Worm (Caenorhabditis elegans): ENCODE data around the gene csn-4.

csn-4 gene

DNA sequence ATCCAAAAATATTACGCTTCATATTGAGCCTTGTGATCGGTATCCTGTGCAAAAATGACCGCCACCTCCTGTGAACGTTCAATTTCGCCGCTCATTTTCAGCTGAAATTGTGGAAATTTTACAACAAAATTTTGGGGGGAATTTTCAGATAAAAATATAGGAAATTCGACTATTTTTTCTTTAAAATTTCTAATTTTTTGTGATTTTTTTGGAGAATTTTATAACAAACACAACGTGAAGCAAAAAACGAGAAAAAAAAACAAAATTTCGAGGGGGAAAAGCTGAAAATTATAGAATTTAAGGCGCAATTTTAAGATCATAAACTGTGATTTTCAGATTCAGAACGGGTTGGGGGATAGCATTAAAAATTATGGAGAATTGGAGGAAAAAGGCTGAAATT lies at the start of gene csn-4:
Gene csn-4, minus strand, starts transcription at position 101 of the 400 bp plus-strand sequence.
- no peak for TF ChIP-seq sea-1 (GFP tag; conservative IDR thresholded peaks at IDR 0.05)
- no peak for TF ChIP-seq ceh-13 (GFP tag; optimal IDR thresholded peaks at IDR 0.05)
- TF ChIP-seq aly-1 (tag; optimal IDR thresholded peaks at IDR 0.05) = no peak
- TF ChIP-seq hnd-1 (tag; optimal IDR thresholded peaks at IDR 0.05) = no peak
- TF ChIP-seq pes-1 (GFP tag; IDR thresholded peaks at IDR 0.05) = no peak
- no peak for TF ChIP-seq ama-1 (optimal IDR thresholded peaks at IDR 0.05)
- no peak for TF ChIP-seq hmg-4 (GFP tag; optimal IDR thresholded peaks at IDR 0.05)

DNA sequence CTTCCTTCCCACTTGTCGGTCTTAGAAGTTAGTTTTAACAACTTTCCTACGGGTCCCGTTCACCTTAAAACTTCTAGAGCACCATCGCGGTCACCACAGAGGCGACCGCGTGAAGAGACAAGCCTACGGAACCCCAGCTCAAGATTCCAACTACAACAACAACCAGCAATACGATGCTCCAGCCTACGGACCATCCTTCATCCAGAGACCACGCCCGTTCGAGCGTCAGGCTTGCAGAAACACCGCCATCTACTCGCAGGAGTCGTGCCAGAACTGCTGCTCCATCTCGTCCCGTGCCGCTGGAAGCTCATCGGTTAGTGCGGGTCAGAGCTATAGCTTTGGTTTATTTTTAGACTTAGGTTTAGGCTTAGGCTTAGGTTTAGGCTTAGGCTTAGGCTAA lies 41.0 kb upstream of the csn-4 start:
- TF ChIP-seq F13C5.2 (tag; optimal IDR thresholded peaks at IDR 0.05) = no peak
- TF ChIP-seq ceh-36 (tag; optimal IDR thresholded peaks at IDR 0.05) = peak; percentile 20

DNA sequence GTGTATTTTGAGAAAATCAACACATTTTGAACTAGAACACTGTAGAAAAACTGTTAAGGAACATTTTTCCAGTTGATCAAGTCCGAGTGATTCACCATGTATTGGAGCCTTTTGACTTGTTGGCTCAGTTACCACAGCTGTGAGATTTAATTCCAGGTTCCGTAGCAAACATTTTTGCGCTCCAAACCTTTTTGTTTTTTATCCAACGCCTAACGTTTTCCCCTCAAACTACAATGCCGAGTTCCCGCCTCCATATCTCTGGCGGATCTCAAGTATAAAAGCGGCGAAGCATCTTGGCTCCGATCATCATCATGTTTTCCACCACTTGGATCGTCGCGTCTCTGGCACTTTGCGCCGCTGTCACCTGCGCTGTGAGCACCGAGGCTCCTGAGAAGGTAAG lies 39.7 kb upstream of the csn-4 start, which contains the start of gene perm-2:
Gene perm-2, plus strand, starts transcription at position 301 of the 400 bp plus-strand sequence.
- TF ChIP-seq flt-1 (GFP tag; IDR thresholded peaks at IDR 0.05) = no peak
- TF ChIP-seq hmg-4 (GFP tag; optimal IDR thresholded peaks at IDR 0.05) = no peak
- TF ChIP-seq tra-4 (tag; optimal IDR thresholded peaks at IDR 0.05) = no peak
- TF ChIP-seq B0310.2 (tag; optimal IDR thresholded peaks at IDR 0.05) = no peak
- no peak for TF ChIP-seq hmbx-1 (tag; optimal IDR thresholded peaks at IDR 0.05)
- no peak for TF ChIP-seq tbx-11 (GFP tag; IDR thresholded peaks at IDR 0.05)
- TF ChIP-seq ceh-36 (tag; optimal IDR thresholded peaks at IDR 0.05) = no peak
- no peak for TF ChIP-seq ama-1 (optimal IDR thresholded peaks at IDR 0.05)
- no peak for TF ChIP-seq F13C5.2 (tag; optimal IDR thresholded peaks at IDR 0.05)
- TF ChIP-seq pes-1 (GFP tag; IDR thresholded peaks at IDR 0.05) = no peak
- TF ChIP-seq scrt-1 (GFP tag; IDR thresholded peaks at IDR 0.05) = no peak
- no peak for TF ChIP-seq ets-7 (tag; optimal IDR thresholded peaks at IDR 0.05)
- TF ChIP-seq sea-1 (GFP tag; conservative IDR thresholded peaks at IDR 0.05) = no peak
- no peak for TF ChIP-seq ceh-13 (GFP tag; optimal IDR thresholded peaks at IDR 0.05)

DNA sequence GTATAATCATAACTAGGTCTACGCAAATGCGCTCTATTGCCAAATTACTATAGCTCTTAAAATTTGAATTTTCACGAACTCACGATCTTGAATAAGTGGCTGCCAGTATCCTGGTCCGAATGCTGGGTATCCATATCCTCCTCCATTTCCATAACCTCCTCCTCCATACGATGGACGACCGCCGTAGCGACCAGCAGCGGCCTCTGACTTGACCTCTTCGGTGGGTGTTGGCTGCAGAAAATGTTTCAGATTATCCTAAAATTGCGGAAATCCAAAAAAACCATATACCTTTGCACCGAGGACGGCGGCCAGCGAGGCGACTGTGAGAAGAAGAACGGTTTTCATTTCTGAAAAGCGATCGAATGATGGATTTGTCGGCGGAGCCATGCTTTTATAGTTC lies 37.9 kb upstream of the csn-4 start, which contains the start of gene perm-4:
Gene perm-4, minus strand, starts transcription at position 367 of the 400 bp plus-strand sequence.
- TF ChIP-seq F13C5.2 (tag; optimal IDR thresholded peaks at IDR 0.05) (no peak), hmg-4 (GFP tag; optimal IDR thresholded peaks at IDR 0.05) (no peak), ceh-13 (GFP tag; optimal IDR thresholded peaks at IDR 0.05) (no peak), ceh-36 (tag; optimal IDR thresholded peaks at IDR 0.05) (no peak), hnd-1 (tag; optimal IDR thresholded peaks at IDR 0.05) (no peak), flt-1 (GFP tag; IDR thresholded peaks at IDR 0.05) (no peak), B0310.2 (tag; optimal IDR thresholded peaks at IDR 0.05) (no peak), hmbx-1 (tag; optimal IDR thresholded peaks at IDR 0.05) (no peak), aly-1 (tag; optimal IDR thresholded peaks at IDR 0.05) (no peak), pes-1 (GFP tag; IDR thresholded peaks at IDR 0.05) (no peak), tbx-11 (GFP tag; IDR thresholded peaks at IDR 0.05) (no peak), scrt-1 (GFP tag; IDR thresholded peaks at IDR 0.05) (no peak), sea-1 (GFP tag; conservative IDR thresholded peaks at IDR 0.05) (no peak)

DNA sequence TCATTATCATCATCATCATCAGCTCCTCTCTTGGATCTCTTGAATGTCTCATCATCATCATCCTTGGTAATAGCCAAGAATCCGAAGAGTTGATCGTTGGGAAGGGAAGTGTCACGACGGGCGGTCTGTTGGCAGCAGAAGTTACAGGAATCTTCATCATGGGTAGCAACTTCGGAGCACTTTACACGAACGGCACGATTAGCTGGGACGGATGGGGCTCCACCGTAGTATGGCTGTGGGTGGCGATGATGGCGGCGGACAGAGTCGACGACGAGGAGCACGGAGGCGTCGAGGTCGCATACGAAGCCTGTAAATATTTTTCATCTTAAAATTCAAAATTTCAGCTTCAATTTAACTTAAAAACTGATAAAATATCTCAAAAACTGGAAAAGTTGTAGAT lies 36.5 kb upstream of the csn-4 start:
- TF ChIP-seq aly-1 (tag; optimal IDR thresholded peaks at IDR 0.05) = no peak
- no peak for TF ChIP-seq sea-1 (GFP tag; conservative IDR thresholded peaks at IDR 0.05)
- TF ChIP-seq tra-4 (tag; optimal IDR thresholded peaks at IDR 0.05) = no peak
- TF ChIP-seq hnd-1 (tag; optimal IDR thresholded peaks at IDR 0.05) = no peak
- no peak for TF ChIP-seq hmbx-1 (tag; optimal IDR thresholded peaks at IDR 0.05)
- no peak for TF ChIP-seq ceh-36 (tag; optimal IDR thresholded peaks at IDR 0.05)
- no peak for TF ChIP-seq scrt-1 (GFP tag; IDR thresholded peaks at IDR 0.05)
- TF ChIP-seq hmg-4 (GFP tag; optimal IDR thresholded peaks at IDR 0.05) = no peak
- no peak for TF ChIP-seq tbx-11 (GFP tag; IDR thresholded peaks at IDR 0.05)
- TF ChIP-seq pes-1 (GFP tag; IDR thresholded peaks at IDR 0.05) = no peak
- no peak for TF ChIP-seq ama-1 (optimal IDR thresholded peaks at IDR 0.05)
- TF ChIP-seq ceh-13 (GFP tag; optimal IDR thresholded peaks at IDR 0.05) = no peak
- no peak for TF ChIP-seq flt-1 (GFP tag; IDR thresholded peaks at IDR 0.05)

DNA sequence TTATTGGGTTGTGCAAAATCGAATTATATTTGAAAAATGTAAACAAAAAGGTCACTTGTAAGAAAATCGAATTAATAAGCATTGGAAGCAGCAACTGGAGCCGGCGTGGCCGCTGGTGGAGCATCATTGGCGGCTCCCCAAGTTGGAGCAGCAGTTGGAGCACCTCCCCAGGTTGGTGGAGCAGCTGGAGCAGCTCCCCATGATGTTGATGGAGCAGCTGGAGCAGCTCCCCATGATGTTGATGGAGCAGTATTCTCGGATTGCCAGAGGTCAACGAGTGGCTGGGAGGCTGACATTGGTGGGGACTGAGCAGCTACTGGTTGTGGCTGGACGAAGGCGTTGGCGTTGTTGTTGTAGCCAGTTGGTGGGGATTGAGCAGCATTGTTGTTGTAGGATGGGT lies 34.7 kb upstream of the csn-4 start:
- TF ChIP-seq sea-1 (GFP tag; conservative IDR thresholded peaks at IDR 0.05) (no peak), scrt-1 (GFP tag; IDR thresholded peaks at IDR 0.05) (no peak)

DNA sequence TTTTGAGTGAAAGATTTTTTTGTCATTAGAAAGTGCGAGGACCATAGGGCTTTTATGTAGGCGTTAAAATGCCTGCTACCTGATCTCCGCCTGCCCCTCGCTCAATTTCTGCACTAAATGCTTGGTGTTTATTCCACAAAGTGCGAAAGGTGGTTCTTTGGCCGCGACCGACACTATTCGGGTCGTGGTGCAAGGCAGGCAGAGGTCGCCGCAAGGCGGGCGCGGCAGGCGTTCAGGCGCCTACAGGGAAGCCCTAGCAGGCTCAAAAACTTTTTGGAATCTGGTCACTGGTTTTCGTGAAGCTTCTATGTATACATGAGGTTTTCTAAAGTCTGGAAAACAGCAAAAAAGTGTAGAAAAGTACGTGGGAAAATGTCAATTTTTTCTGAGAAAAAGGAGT lies 34.1 kb upstream of the csn-4 start:
- TF ChIP-seq tbx-37 (GFP tag; conservative IDR thresholded peaks at IDR 0.05) = no peak
- TF ChIP-seq hnd-1 (tag; optimal IDR thresholded peaks at IDR 0.05) = no peak
- TF ChIP-seq B0310.2 (tag; optimal IDR thresholded peaks at IDR 0.05) = no peak
- TF ChIP-seq aly-1 (tag; optimal IDR thresholded peaks at IDR 0.05) = no peak
- TF ChIP-seq hmg-4 (GFP tag; optimal IDR thresholded peaks at IDR 0.05) = no peak
- no peak for TF ChIP-seq scrt-1 (GFP tag; IDR thresholded peaks at IDR 0.05)
- no peak for TF ChIP-seq tra-4 (tag; optimal IDR thresholded peaks at IDR 0.05)
- TF ChIP-seq sea-1 (GFP tag; conservative IDR thresholded peaks at IDR 0.05) = no peak
- no peak for TF ChIP-seq pes-1 (GFP tag; IDR thresholded peaks at IDR 0.05)
- TF ChIP-seq F13C5.2 (tag; optimal IDR thresholded peaks at IDR 0.05) = no peak
- TF ChIP-seq ceh-13 (GFP tag; optimal IDR thresholded peaks at IDR 0.05) = no peak
- TF ChIP-seq ets-7 (tag; optimal IDR thresholded peaks at IDR 0.05) = no peak
- no peak for TF ChIP-seq hmbx-1 (tag; optimal IDR thresholded peaks at IDR 0.05)

DNA sequence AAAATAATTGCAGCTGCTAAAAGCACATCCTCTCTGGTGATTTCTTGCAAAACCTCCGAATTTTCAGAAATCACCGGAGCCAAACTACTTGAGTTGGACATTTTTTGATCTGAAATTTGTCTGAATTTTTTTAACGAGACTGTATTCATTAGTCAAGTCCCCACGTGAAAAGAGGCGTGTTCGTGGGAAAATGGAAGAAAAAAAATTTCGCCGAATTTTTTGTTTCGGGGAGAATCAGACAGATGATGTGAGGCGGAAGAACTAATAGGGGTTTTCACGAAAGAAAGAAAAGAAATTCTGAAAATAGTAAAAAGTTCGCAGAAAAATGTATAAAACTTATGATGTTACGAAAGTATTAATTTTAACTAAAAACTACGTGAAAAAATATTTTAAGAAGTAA lies 31.8 kb upstream of the csn-4 start, which contains the start of gene srx-13:
Gene srx-13, minus strand, starts transcription at position 101 of the 400 bp plus-strand sequence.
- TF ChIP-seq hnd-1 (tag; optimal IDR thresholded peaks at IDR 0.05) (no peak), sea-1 (GFP tag; conservative IDR thresholded peaks at IDR 0.05) (no peak), hmg-4 (GFP tag; optimal IDR thresholded peaks at IDR 0.05) (no peak), ama-1 (optimal IDR thresholded peaks at IDR 0.05) (no peak)

DNA sequence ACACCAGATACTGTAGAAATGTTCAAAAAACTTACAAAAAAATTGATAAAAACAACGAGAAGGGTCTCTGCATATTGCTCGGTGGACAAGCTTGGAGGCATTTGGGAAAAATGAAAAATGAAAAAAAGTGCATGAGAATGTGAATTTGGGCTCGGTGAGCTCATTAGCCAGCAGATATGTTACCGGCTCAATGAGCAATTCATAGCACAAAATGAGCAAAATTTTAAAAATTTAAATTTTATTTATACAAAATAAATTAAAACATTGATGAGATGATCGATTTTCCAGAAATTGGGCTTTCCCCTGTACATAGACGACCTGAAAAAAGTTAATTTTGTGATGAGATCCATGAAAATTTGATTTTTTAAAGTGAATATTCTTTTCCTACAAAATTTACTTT lies 26.8 kb upstream of the csn-4 start, which contains the start of gene srx-14:
Gene srx-14, minus strand, starts transcription at position 101 of the 400 bp plus-strand sequence.
- TF ChIP-seq tbx-37 (GFP tag; conservative IDR thresholded peaks at IDR 0.05) (no peak), tbx-11 (GFP tag; IDR thresholded peaks at IDR 0.05) (no peak), scrt-1 (GFP tag; IDR thresholded peaks at IDR 0.05) (no peak), hmg-4 (GFP tag; optimal IDR thresholded peaks at IDR 0.05) (no peak), aly-1 (tag; optimal IDR thresholded peaks at IDR 0.05) (no peak), ama-1 (optimal IDR thresholded peaks at IDR 0.05) (no peak), flt-1 (GFP tag; IDR thresholded peaks at IDR 0.05) (no peak), ceh-13 (GFP tag; optimal IDR thresholded peaks at IDR 0.05) (no peak), B0310.2 (tag; optimal IDR thresholded peaks at IDR 0.05) (no peak), ets-7 (tag; optimal IDR thresholded peaks at IDR 0.05) (no peak), pes-1 (GFP tag; IDR thresholded peaks at IDR 0.05) (no peak), tra-4 (tag; optimal IDR thresholded peaks at IDR 0.05) (no peak), hmbx-1 (tag; optimal IDR thresholded peaks at IDR 0.05) (no peak), ceh-36 (tag; optimal IDR thresholded peaks at IDR 0.05) (no peak), F13C5.2 (tag; optimal IDR thresholded peaks at IDR 0.05) (no peak), sea-1 (GFP tag; conservative IDR thresholded peaks at IDR 0.05) (no peak), hnd-1 (tag; optimal IDR thresholded peaks at IDR 0.05) (no peak)
